Worm (Caenorhabditis elegans): ENCODE data around the gene daf-2.

Gene daf-2

ce11 chrIII:3040735-3041439, at the start of gene daf-2:
daf-2 (minus strand) TSS chrIII:3040846.
- peak; percentile 59 for TF ChIP-seq nhr-85 (tag)
- TF ChIP-seq mdl-1 (tag; optimal IDR thresholded peaks at IDR 0.05), result no peak
- TF ChIP-seq dsc-1 (tag; optimal IDR thresholded peaks at IDR 0.05), result no peak
- peak in 1 of 2 experiments; percentile 36 for TF ChIP-seq lsy-2 (tag; optimal IDR thresholded peaks at IDR 0.05)
- TF ChIP-seq elt-3 (tag; optimal IDR thresholded peaks at IDR 0.05), result peak in 2 of 6 experiments; percentile 63 to 70
- no peak for TF ChIP-seq unc-98 (GFP tag; IDR thresholded peaks at IDR 0.05)
- TF ChIP-seq swsn-7 (tag; optimal IDR thresholded peaks at IDR 0.05), result no peak
- TF ChIP-seq ces-1 (GFP tag; optimal IDR thresholded peaks at IDR 0.05), result no peak
- no peak for TF ChIP-seq hlh-17 (GFP tag; optimal IDR thresholded peaks at IDR 0.05; ENCODE audit: borderline replicate concordance)
- TF ChIP-seq snu-23 (GFP tag; optimal IDR thresholded peaks at IDR 0.05), result no peak
- no peak for TF ChIP-seq efl-1 (optimal IDR thresholded peaks at IDR 0.05)
- TF ChIP-seq efl-1 (GFP tag; optimal IDR thresholded peaks at IDR 0.05 in 1 of 2), result peak in 1 of 2 experiments; percentile 26
- peak; percentile 86 for TF ChIP-seq blmp-1 (tag; optimal IDR thresholded peaks at IDR 0.05)

ce11 chrIII:3086471-3086870, 45.8 kb upstream of the daf-2 start, which contains the start of gene sft-1:
sft-1 (plus strand) TSS chrIII:3086671.
- TF ChIP-seq egl-13 (tag; optimal IDR thresholded peaks at IDR 0.05), result no peak
- no peak for TF ChIP-seq lsy-2 (tag; optimal IDR thresholded peaks at IDR 0.05)
- no peak for TF ChIP-seq efl-1 (optimal IDR thresholded peaks at IDR 0.05)
- peak in 1 of 2 experiments; percentile 51 for TF ChIP-seq efl-1 (GFP tag; optimal IDR thresholded peaks at IDR 0.05 in 1 of 2)
- TF ChIP-seq ztf-11 (tag; optimal IDR thresholded peaks at IDR 0.05), result no peak
- TF ChIP-seq lin-35 (GFP tag; optimal IDR thresholded peaks at IDR 0.05), result no peak
- no peak for TF ChIP-seq mab-9 (GFP tag; IDR thresholded peaks at IDR 0.05)

- no peak for TF ChIP-seq ceh-8 (GFP tag; optimal IDR thresholded peaks at IDR 0.05)
- no peak for TF ChIP-seq nhr-90 (tag; optimal IDR thresholded peaks at IDR 0.05; ENCODE audit: poor library complexity)
- peak; percentile 27 to 79 for TF ChIP-seq lsy-2 (tag; optimal IDR thresholded peaks at IDR 0.05)
- TF ChIP-seq dpl-1 (GFP tag; optimal IDR thresholded peaks at IDR 0.05), result peak; percentile 77 to 91 (median 85)
- TF ChIP-seq ces-1 (GFP tag; optimal IDR thresholded peaks at IDR 0.05), result no peak
- no peak for TF ChIP-seq ama-1 (optimal IDR thresholded peaks at IDR 0.05)
- peak; percentile 39 for TF ChIP-seq mep-1 (tag; optimal IDR thresholded peaks at IDR 0.05)
- TF ChIP-seq ceh-90 (tag; optimal IDR thresholded peaks at IDR 0.05), result no peak
- TF ChIP-seq efl-1 (optimal IDR thresholded peaks at IDR 0.05), result peak; percentile 45 to 88
- peak; percentile 91 to 99 for TF ChIP-seq efl-1 (GFP tag; optimal IDR thresholded peaks at IDR 0.05 in 1 of 2)
- TF ChIP-seq tbx-2 (tag; optimal IDR thresholded peaks at IDR 0.05), result peak; percentile 34
- TF ChIP-seq nhr-237 (tag; optimal IDR thresholded peaks at IDR 0.05), result no peak
- TF ChIP-seq nhr-76 (tag; optimal IDR thresholded peaks at IDR 0.05), result no peak
- TF ChIP-seq ztf-4 (tag; optimal IDR thresholded peaks at IDR 0.05), result no peak
- TF ChIP-seq ceh-82 (tag; optimal IDR thresholded peaks at IDR 0.05), result peak in 2 of 3 experiments; percentile 27 to 34
- TF ChIP-seq egl-13 (tag; optimal IDR thresholded peaks at IDR 0.05), result no peak
- peak; percentile 28 for TF ChIP-seq skn-1 (tag; optimal IDR thresholded peaks at IDR 0.05)
- TF ChIP-seq lin-35 (GFP tag; optimal IDR thresholded peaks at IDR 0.05), result peak; percentile 83 to 93
- peak; percentile 20 for TF ChIP-seq blmp-1 (tag; optimal IDR thresholded peaks at IDR 0.05)
- no peak for TF ChIP-seq nhr-20 (tag; optimal IDR thresholded peaks at IDR 0.05)
These were observed 29.5 kb upstream of the daf-2 start, which contains the start of gene H06I04.3 for ce11 chrIII:3070026-3070573. H06I04.3 (plus strand) TSS chrIII:3070523.

- TF ChIP-seq nhr-84 (tag; optimal IDR thresholded peaks at IDR 0.05) (no peak), nhr-85 (tag) (no peak), sox-4 (tag; optimal IDR thresholded peaks at IDR 0.05) (no peak), isw-1 (GFP tag; IDR thresholded peaks at IDR 0.05) (no peak), alr-1 (tag; optimal IDR thresholded peaks at IDR 0.05; ENCODE audit: borderline replicate concordance) (peak; percentile 68), egl-27 (tag; optimal IDR thresholded peaks at IDR 0.05) (no peak), irx-1 (tag; optimal IDR thresholded peaks at IDR 0.05) (no peak), hpl-2 (GFP tag; optimal IDR thresholded peaks at IDR 0.05) (no peak), unc-130 (tag; optimal IDR thresholded peaks at IDR 0.05) (no peak), lsy-2 (tag; optimal IDR thresholded peaks at IDR 0.05) (peak in 1 of 2 experiments; percentile 58), snpc-4 (tag; optimal IDR thresholded peaks at IDR 0.05) (no peak), elt-2 (tag; optimal IDR thresholded peaks at IDR 0.05) (no peak), nhr-77 (tag; optimal IDR thresholded peaks at IDR 0.05) (peak; percentile 25), pag-3 (tag; optimal IDR thresholded peaks at IDR 0.05; ENCODE audit: borderline replicate concordance, insufficient read depth) (no peak), fos-1 (tag; optimal IDR thresholded peaks at IDR 0.05) (peak; percentile 13), skn-1 (tag; optimal IDR thresholded peaks at IDR 0.05) (no peak), unc-30 (tag; optimal IDR thresholded peaks at IDR 0.05) (no peak), vab-15 (tag; optimal IDR thresholded peaks at IDR 0.05) (no peak), dpl-1 (GFP tag; optimal IDR thresholded peaks at IDR 0.05) (no peak)
These were observed 28.5 kb upstream of the daf-2 start for ce11 chrIII:3069101-3069500.

All from whole organism, L1 larva.